Worm (Caenorhabditis elegans): ENCODE measurements around the gene clec-197.
"Not testable (repeated sequence)": the region's sequence is repeated elsewhere in the genome, so short reads cannot be mapped to it uniquely, and the experiment has no call there.

DNA sequence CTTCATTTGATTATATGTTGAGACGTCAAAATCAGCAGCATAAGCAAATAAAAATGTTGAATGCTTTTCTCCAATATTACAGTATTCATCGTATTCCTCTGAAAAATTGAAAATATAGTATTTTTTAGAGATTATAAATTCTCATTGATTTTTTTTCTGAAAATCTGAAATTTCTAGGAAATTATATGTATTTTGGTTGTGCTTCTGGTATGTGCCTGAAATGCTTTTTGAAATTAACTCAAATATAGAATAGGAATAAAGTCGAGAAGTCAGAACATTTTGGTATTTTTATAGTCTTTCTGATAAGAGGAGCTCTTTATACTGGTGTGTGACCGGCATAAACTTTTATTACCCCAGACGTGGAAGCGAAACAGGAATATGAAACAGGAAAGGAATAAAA lies 39.3 kb downstream of the clec-197 start, which contains the start of gene T28F3.8:
- TF ChIP-seq lsy-2 (tag; optimal IDR thresholded peaks at IDR 0.05); mls-2 (tag; optimal IDR thresholded peaks at IDR 0.05); snpc-4 (tag; optimal IDR thresholded peaks at IDR 0.05); ces-1 (GFP tag; optimal IDR thresholded peaks at IDR 0.05); sptf-1 (tag; optimal IDR thresholded peaks at IDR 0.05); lin-13 (tag; optimal IDR thresholded peaks at IDR 0.05); M03D4.4 (tag; optimal IDR thresholded peaks at IDR 0.05); elt-1 (tag; optimal IDR thresholded peaks at IDR 0.05; ENCODE audit: borderline replicate concordance, insufficient read depth); unc-62 (GFP tag; optimal IDR thresholded peaks at IDR 0.05); blmp-1 (tag; optimal IDR thresholded peaks at IDR 0.05); ceh-83 (GFP tag; optimal IDR thresholded peaks at IDR 0.05): not testable (repeated sequence)
